Fruit fly (Drosophila melanogaster) whole organism, embryonic: ENCODE results near the gene CG9662.

Experiments used
- Awh ChIP-seq: fragments of 200-800 bp; sonication (Bioruptor generic); IDR thresholded peaks from 2 replicates; pipeline ENCODE4, ENCODE4 v1.3.6; 2022; ENCODE audit warnings: missing biosample characterization, missing genetic modification characterization
- Blimp-1 ChIP-seq: fragments of 200-800 bp; sonication (Bioruptor generic); optimal IDR thresholded peaks from 3 replicates; lab custom pipeline; 2018; ENCODE audit warnings: missing biosample characterization, missing genetic modification characterization, mild to moderate bottlenecking, moderate library complexity, missing genetic modification reagents
- CG10654 ChIP-seq: fragments of 200-800 bp; sonication (Bioruptor generic); optimal IDR thresholded peaks from 2 replicates; lab custom pipeline; 2016; ENCODE audit warnings: missing biosample characterization, missing genetic modification characterization
- CG11723 ChIP-seq: fragments of 200-800 bp; sonication (Bioruptor generic); optimal IDR thresholded peaks from 2 replicates; lab custom pipeline; 2017; ENCODE audit warnings: missing biosample characterization, mild to moderate bottlenecking, missing genetic modification characterization
- CG12769 ChIP-seq: fragments of 200-800 bp; sonication (Bioruptor generic); optimal IDR thresholded peaks from 2 replicates; lab custom pipeline; 2019; ENCODE audit warnings: missing biosample characterization, mild to moderate bottlenecking, missing genetic modification characterization, moderate library complexity
- CG13775 ChIP-seq: fragments of 200-800 bp; sonication (Bioruptor generic); optimal IDR thresholded peaks from 3 replicates; lab custom pipeline; 2017; ENCODE audit warnings: missing biosample characterization, mild to moderate bottlenecking, missing genetic modification characterization
- CG16863 ChIP-seq: fragments of 200-800 bp; sonication (Bioruptor generic); optimal IDR thresholded peaks from 3 replicates; lab custom pipeline; 2016; ENCODE audit warnings: missing biosample characterization, missing genetic modification characterization
- CG42726 ChIP-seq: fragments of 200-800 bp; sonication (Bioruptor generic); IDR thresholded peaks from 2 replicates; pipeline ENCODE4 v1.3.6; 2022; ENCODE audit warnings: missing biosample characterization, missing genetic modification characterization; ENCODE audit not compliant: partially characterized antibody
- CG5180 ChIP-seq: fragments of 200-800 bp; sonication (Bioruptor generic); optimal IDR thresholded peaks from 3 replicates; lab custom pipeline; 2017; ENCODE audit warnings: missing biosample characterization, missing genetic modification characterization, mild to moderate bottlenecking, moderate library complexity, missing genetic modification reagents
- CG6272 ChIP-seq: fragments of 200-800 bp; sonication (Bioruptor generic); IDR thresholded peaks from 2 replicates; pipeline ENCODE4 v1.3.6; 2022; ENCODE audit warnings: missing biosample characterization, missing genetic modification characterization
- CG7745 ChIP-seq: fragments of 200-800 bp; sonication (Bioruptor generic); optimal IDR thresholded peaks from 2 replicates; lab custom pipeline; 2018; ENCODE audit warnings: missing biosample characterization, mild to moderate bottlenecking, missing genetic modification characterization, moderate library complexity
- CG8388 ChIP-seq: fragments of 200-800 bp; sonication (Bioruptor generic); optimal IDR thresholded peaks from 2 replicates; lab custom pipeline; 2019; ENCODE audit warnings: missing biosample characterization, mild to moderate bottlenecking, missing genetic modification characterization, moderate library complexity
- CHES-1-like ChIP-seq: fragments of 200-800 bp; sonication (Bioruptor generic); optimal IDR thresholded peaks from 2 replicates; lab custom pipeline; 2016; ENCODE audit warnings: missing biosample characterization, missing genetic modification characterization
- Deaf1 ChIP-seq: fragments of 200-800 bp; optimal IDR thresholded peaks from 3 replicates; lab custom pipeline; 2019; ENCODE audit warnings: missing biosample characterization, mild to moderate bottlenecking, missing genetic modification characterization, moderate library complexity
- Dip3 ChIP-seq: fragments of 200-800 bp; sonication (Bioruptor generic); optimal IDR thresholded peaks from 3 replicates; lab custom pipeline; 2016; ENCODE audit warnings: missing biosample characterization, missing genetic modification characterization
- E2f2 ChIP-seq: fragments of 200-800 bp; sonication (Bioruptor generic); IDR thresholded peaks from 2 replicates; pipeline ENCODE4 v1.3.6; 2022; ENCODE audit warnings: missing biosample characterization, missing genetic modification characterization
- Eip74EF ChIP-seq, 2 experiments: fragments of 200-800 bp in 1 of 2; fragments of >200 bp in 1 of 2; sonication (Bioruptor generic) in 1 of 2; optimal IDR thresholded peaks; 2 replicates each; lab custom pipeline; 2017 to 2019; ENCODE audit warnings: missing biosample characterization in 2 of 2, missing genetic modification characterization in 2 of 2, mild to moderate bottlenecking in 1 of 2, moderate library complexity in 1 of 2
- HLH54F ChIP-seq: fragments of 200-800 bp; sonication (Bioruptor generic); optimal IDR thresholded peaks from 3 replicates; lab custom pipeline; 2016; ENCODE audit warnings: missing biosample characterization, missing genetic modification characterization
- Jarid2 ChIP-seq: fragments of 200-800 bp; sonication (Bioruptor generic); optimal IDR thresholded peaks from 3 replicates; lab custom pipeline; 2017; ENCODE audit warnings: mild to moderate bottlenecking, missing biosample characterization, missing genetic modification reagents, missing genetic modification characterization
- Med ChIP-seq: fragments of 200-800 bp; sonication (Bioruptor generic); peaks from one replicate; lab custom pipeline; 2016; ENCODE audit warnings: missing biosample characterization, missing genetic modification characterization, mild to moderate bottlenecking, inconsistent platforms, moderate library complexity
- NC2β ChIP-seq: fragments of 200-800 bp; sonication (Bioruptor generic); optimal IDR thresholded peaks from 2 replicates; lab custom pipeline; 2016; ENCODE audit warnings: missing biosample characterization, missing genetic modification characterization
- NfI ChIP-seq: fragments of 200-800 bp; sonication (Bioruptor generic); optimal IDR thresholded peaks from 3 replicates; lab custom pipeline; 2018; ENCODE audit warnings: missing biosample characterization, mild to moderate bottlenecking, missing genetic modification characterization, moderate library complexity
- abd-A ChIP-seq: fragments of 200-800 bp; sonication (Bioruptor generic); optimal IDR thresholded peaks from 3 replicates; lab custom pipeline; 2019; ENCODE audit warnings: missing biosample characterization, mild to moderate bottlenecking, missing genetic modification characterization, moderate library complexity
- chinmo ChIP-seq: fragments of 200-800 bp; sonication (Bioruptor generic); IDR thresholded peaks from 4 replicates; pipeline ENCODE4 v1.3.6; 2022; ENCODE audit warnings: missing biosample characterization, missing genetic modification characterization; ENCODE audit not compliant: partially characterized antibody
- chn ChIP-seq: fragments of 200-800 bp; sonication (Bioruptor generic); optimal IDR thresholded peaks from 2 replicates; lab custom pipeline; 2016; ENCODE audit warnings: missing biosample characterization, missing genetic modification characterization
- crol ChIP-seq: fragments of 200-800 bp; sonication (Bioruptor generic); IDR thresholded peaks from 2 replicates; pipeline ENCODE4 v1.3.6; 2022; ENCODE audit warnings: missing biosample characterization, missing genetic modification characterization
- eve ChIP-seq, 2 experiments: fragments of >200 bp; optimal IDR thresholded peaks; 2 replicates each; lab custom pipeline; 2017; ENCODE audit warnings: missing biosample characterization in 2 of 2, missing genetic modification characterization in 2 of 2
- fu2 ChIP-seq: fragments of 200-800 bp; sonication (Bioruptor generic); optimal IDR thresholded peaks from 2 replicates; lab custom pipeline; 2016; ENCODE audit warnings: missing biosample characterization, missing genetic modification characterization
- kah ChIP-seq: fragments of 200-800 bp; sonication (Bioruptor generic); optimal IDR thresholded peaks from 2 replicates; lab custom pipeline; 2018; ENCODE audit warnings: missing biosample characterization, mild to moderate bottlenecking, missing genetic modification characterization
- lab ChIP-seq: fragments of 200-800 bp; sonication (Bioruptor generic); optimal IDR thresholded peaks from 3 replicates; lab custom pipeline; 2017; ENCODE audit warnings: missing biosample characterization, missing genetic modification characterization, mild to moderate bottlenecking, moderate library complexity, missing genetic modification reagents
- nerfin-1 ChIP-seq: fragments of 200-800 bp; sonication (Bioruptor generic); optimal IDR thresholded peaks from 3 replicates; lab custom pipeline; 2019; ENCODE audit warnings: missing biosample characterization, mild to moderate bottlenecking, missing genetic modification characterization, moderate library complexity
- nerfin-2 ChIP-seq: fragments of 200-800 bp; sonication (Bioruptor generic); IDR thresholded peaks from 2 replicates; pipeline ENCODE4 v1.3.6; 2022; ENCODE audit warnings: missing biosample characterization, missing genetic modification characterization; ENCODE audit not compliant: partially characterized antibody
- pros ChIP-seq: fragments of 200-800 bp; sonication (Bioruptor generic); optimal IDR thresholded peaks from 3 replicates; lab custom pipeline; 2019; ENCODE audit warnings: missing biosample characterization, mild to moderate bottlenecking, missing genetic modification characterization, moderate library complexity
- scrt ChIP-seq: fragments of 200-800 bp; sonication (Bioruptor generic); optimal IDR thresholded peaks from 2 replicates; lab custom pipeline; 2018; ENCODE audit warnings: missing biosample characterization, mild to moderate bottlenecking, missing genetic modification characterization, moderate library complexity
- sd ChIP-seq: fragments of 200-800 bp; sonication (Bioruptor generic); optimal IDR thresholded peaks from 3 replicates; lab custom pipeline; 2018; ENCODE audit warnings: missing biosample characterization, mild to moderate bottlenecking, missing genetic modification characterization, moderate library complexity
- sqz ChIP-seq: fragments of 200-800 bp; sonication (Bioruptor generic); optimal IDR thresholded peaks from 3 replicates; lab custom pipeline; 2018; ENCODE audit warnings: missing biosample characterization, mild to moderate bottlenecking, missing genetic modification characterization
- stc ChIP-seq: fragments of 200-800 bp; sonication (Bioruptor generic); IDR thresholded peaks from 2 replicates; pipeline ENCODE4 v1.3.6; 2022; ENCODE audit warnings: missing biosample characterization, missing genetic modification characterization
- tio ChIP-seq: fragments of 200-800 bp; sonication (Bioruptor generic); optimal IDR thresholded peaks from 2 replicates; lab custom pipeline; 2017; ENCODE audit warnings: missing biosample characterization, missing genetic modification characterization, inconsistent platforms
- vvl ChIP-seq: fragments of 200-800 bp; sonication (Bioruptor generic); IDR thresholded peaks from 2 replicates; pipeline ENCODE4 v1.3.6; 2022; ENCODE audit warnings: missing biosample characterization, missing genetic modification characterization
- z ChIP-seq: fragments of 200-800 bp; sonication (Bioruptor generic); IDR thresholded peaks from 3 replicates; pipeline ENCODE4 v1.3.6; 2022; ENCODE audit warnings: missing biosample characterization, missing genetic modification characterization
- zfh1 ChIP-seq: fragments of 200-800 bp; sonication (Bioruptor generic); IDR thresholded peaks from 3 replicates; pipeline ENCODE4 v1.3.6; 2022; ENCODE audit warnings: missing biosample characterization, missing genetic modification characterization

The CG9662 gene

DNA sequence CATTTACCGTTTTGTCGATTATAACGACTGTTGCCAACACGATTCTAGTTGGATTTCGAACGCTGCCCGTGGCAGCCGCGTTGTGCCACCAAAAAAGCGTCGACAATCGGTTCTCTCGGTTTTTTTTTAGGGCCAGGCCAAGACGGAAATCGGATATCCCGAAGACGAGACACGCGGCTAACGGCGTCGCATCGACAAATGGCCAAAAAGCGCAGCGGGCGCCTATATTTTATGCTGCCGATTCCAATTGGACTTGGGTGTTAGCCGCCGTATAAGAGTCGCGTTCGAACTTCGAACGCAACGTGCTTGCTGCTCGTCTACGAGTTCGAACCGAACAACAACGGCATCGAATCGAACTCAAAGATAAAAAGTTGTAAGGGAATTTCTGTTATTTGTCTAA, 46.2 kb upstream of the CG9662 start (continued):
- TF ChIP-seq CG42726 (GFP tag; lab: Robert Waterston, UW) = 0 out of 2 replicates have a peak, but pooled peaks have one; percentile 10
- no peak for TF ChIP-seq CG6272
- peak; percentile 42 for TF ChIP-seq Deaf1 (tag; lab: Kevin White, UChicago)
- peak; percentile 2 for TF ChIP-seq lab (GFP tag; lab: Kevin White, UChicago)
- TF ChIP-seq Dip3 (GFP tag; lab: Kevin White, UChicago) = no peak
- TF ChIP-seq Med (GFP tag; lab: Kevin White, UChicago) = peak; percentile 63
- TF ChIP-seq stc (GFP tag; lab: Robert Waterston, UW) = peak; percentile 42; the same call in 1 of the 2 replicates
- no peak for TF ChIP-seq chn
- peak; percentile 17 for TF ChIP-seq sqz
- TF ChIP-seq Eip74EF (GFP tag; optimal IDR thresholded peaks at IDR 0.05; lab: Kevin White, UChicago) = peak in 1 of 2 experiments; percentile 26
- TF ChIP-seq E2f2 (GFP tag; lab: Robert Waterston, UW) = peak; percentile 12; the same call in 1 of the 2 replicates
- TF ChIP-seq CG5180 (GFP tag; lab: Kevin White, UChicago) = peak; percentile 98

dm6 chr2L:3417613-3418012, 41.1 kb upstream of the CG9662 start:
- TF ChIP-seq CG7745 (tag; lab: Kevin White, UChicago) (peak; percentile 87), tio (GFP tag; lab: Kevin White, UChicago) (no peak), NC2β (no peak), scrt (GFP tag; lab: Kevin White, UChicago) (no peak), NfI (GFP tag; lab: Kevin White, UChicago) (no peak), sd (peak; percentile 33), z (GFP tag; lab: Robert Waterston, UW) (peak; percentile 76), nerfin-2 (no peak), CG10654 (no peak), CG12769 (tag; lab: Kevin White, UChicago) (peak; percentile 81), HLH54F (GFP tag; lab: Kevin White, UChicago) (no peak), abd-A (tag; lab: Kevin White, UChicago) (peak; percentile 80), CG11723 (GFP tag; lab: Kevin White, UChicago) (no peak), CG13775 (GFP tag; lab: Kevin White, UChicago) (no peak), vvl (GFP tag; lab: Robert Waterston, UW) (peak; percentile 44), Blimp-1 (GFP tag; lab: Kevin White, UChicago) (peak; percentile 45), pros (GFP tag; lab: Kevin White, UChicago) (peak; percentile 76), nerfin-1 (tag; lab: Kevin White, UChicago) (no peak), CHES-1-like (no peak), kah (no peak), CG8388 (GFP tag; lab: Kevin White, UChicago) (no peak), Awh (GFP tag; lab: Robert Waterston, UW) (peak; percentile 29; the same call in 1 of the 2 replicates), fu2 (GFP tag; lab: Kevin White, UChicago) (no peak), CG16863 (GFP tag; lab: Kevin White, UChicago) (no peak), Jarid2 (GFP tag; lab: Kevin White, UChicago) (no peak), crol (GFP tag; lab: Robert Waterston, UW) (0 out of 2 replicates have a peak, but pooled peaks have one; percentile 8), zfh1 (GFP tag; lab: Robert Waterston, UW) (no peak), chinmo (GFP tag; lab: Robert Waterston, UW) (0 out of 4 replicates have a peak, but pooled peaks have one; percentile 33), eve (GFP tag; optimal IDR thresholded peaks at IDR 0.05; lab: Kevin White, UChicago) (no peak)
